Worm (Caenorhabditis elegans) whole organism, young adult: Measurements from ENCODE around the gene srh-186.

Experiments
- C06A6.2 ChIP-seq: fragments of 200-800 bp; sonication (Bioruptor generic); conservative IDR thresholded peaks from 2 replicates; pipeline ENCODE4 v1.3.6; 2022; ENCODE audit warnings: missing genetic modification characterization, missing compliant biosample characterization
- F49E8.2 ChIP-seq: sonication (generic microtip); optimal IDR thresholded peaks from 3 replicates; lab custom pipeline; 2017; ENCODE audit warnings: missing genetic modification characterization, mild to moderate bottlenecking, missing compliant biosample characterization, antibody characterized with exemption, moderate library complexity; ENCODE audit not compliant: insufficient read depth
- F52B5.7 ChIP-seq: sonication (generic microtip); optimal IDR thresholded peaks from 2 replicates; lab custom pipeline; 2016; ENCODE audit warnings: mild to moderate bottlenecking, missing genetic modification characterization, missing compliant biosample characterization
- K11D2.4 ChIP-seq: fragments of 200-800 bp; sonication (Bioruptor generic); IDR thresholded peaks from 2 replicates; pipeline ENCODE4 v1.3.6; 2022; ENCODE audit warnings: missing genetic modification reagents, missing genetic modification characterization, missing compliant biosample characterization
- Y53G8AR.9 ChIP-seq: fragments of 200-800 bp; sonication (Bioruptor generic); conservative IDR thresholded peaks from 2 replicates; pipeline ENCODE4 v1.3.6; 2022; ENCODE audit warnings: missing genetic modification reagents, missing genetic modification characterization, missing compliant biosample characterization
- akir-1 ChIP-seq: fragments of 200-800 bp; sonication (Bioruptor generic); optimal IDR thresholded peaks from 2 replicates; lab custom pipeline; 2018; ENCODE audit warnings: mild to moderate bottlenecking, missing genetic modification characterization, moderate library complexity, missing compliant biosample characterization
- attf-3 ChIP-seq: fragments of 200-800 bp; sonication (Bioruptor generic); conservative IDR thresholded peaks from 2 replicates; pipeline ENCODE4 v1.3.6; 2022; ENCODE audit warnings: missing genetic modification reagents, missing genetic modification characterization, missing compliant biosample characterization
- attf-5 ChIP-seq: fragments of 200-800 bp; sonication (Bioruptor generic); optimal IDR thresholded peaks from 2 replicates; lab custom pipeline; 2018; ENCODE audit warnings: mild to moderate bottlenecking, missing genetic modification characterization, missing compliant biosample characterization
- cebp-1 ChIP-seq, 2 experiments: fragments of 200-800 bp in 1 of 2; sonication (Bioruptor generic) in 1 of 2; sonication (generic microtip) in 1 of 2; IDR thresholded peaks in 1 of 2; optimal IDR thresholded peaks in 1 of 2; 2 replicates each; pipeline versions ENCODE4 v1.3.6 to Lab custom; 2017 to 2022; ENCODE audit warnings: missing compliant biosample characterization in 2 of 2, missing genetic modification characterization in 2 of 2, mild to moderate bottlenecking in 1 of 2, missing genetic modification reagents in 1 of 2, moderate library complexity in 1 of 2
- cebp-2 ChIP-seq: fragments of 200-800 bp; sonication (Bioruptor generic); IDR thresholded peaks from 2 replicates; pipeline ENCODE4 v1.3.6; 2022; ENCODE audit warnings: missing genetic modification characterization, missing compliant biosample characterization
- ceh-27 ChIP-seq: fragments of 200-800 bp; sonication (Bioruptor generic); optimal IDR thresholded peaks from 2 replicates; lab custom pipeline; 2018; ENCODE audit warnings: mild to moderate bottlenecking, missing genetic modification characterization, moderate library complexity, missing compliant biosample characterization
- ceh-40 ChIP-seq: fragments of 200-800 bp; sonication (Bioruptor generic); IDR thresholded peaks from 2 replicates; pipeline ENCODE4 v1.3.6; 2022; ENCODE audit warnings: missing genetic modification characterization, missing compliant biosample characterization
- ceh-79 ChIP-seq: sonication (generic microtip); optimal IDR thresholded peaks from 2 replicates; lab custom pipeline; 2017; ENCODE audit warnings: mild to moderate bottlenecking, missing genetic modification characterization, missing compliant biosample characterization
- dpl-1 ChIP-seq: fragments of 150-350 bp; optimal IDR thresholded peaks from 2 replicates; lab custom pipeline; 2014; ENCODE audit warnings: missing biosample characterization, missing genetic modification reagents, missing genetic modification characterization
- efl-1 ChIP-seq: fragments of 150-350 bp; optimal IDR thresholded peaks from 2 replicates; lab custom pipeline; 2014; ENCODE audit warnings: missing biosample characterization, missing genetic modification reagents, missing genetic modification characterization
- egl-44 ChIP-seq: fragments of 200-800 bp; sonication (Bioruptor generic); IDR thresholded peaks from 2 replicates; pipeline ENCODE4 v1.3.6; 2022; ENCODE audit warnings: missing genetic modification reagents, missing genetic modification characterization, missing compliant biosample characterization
- ets-4 ChIP-seq: fragments of 200-800 bp; sonication (Bioruptor generic); optimal IDR thresholded peaks from 2 replicates; lab custom pipeline; 2018; ENCODE audit warnings: mild to moderate bottlenecking, missing genetic modification characterization, missing compliant biosample characterization
- hlh-26 ChIP-seq: fragments of 200-800 bp; sonication (Bioruptor generic); conservative IDR thresholded peaks from 2 replicates; pipeline ENCODE4 v1.3.6; 2022; ENCODE audit warnings: missing genetic modification reagents, missing genetic modification characterization, missing compliant biosample characterization
- hmg-1.2 ChIP-seq: fragments of 200-800 bp; sonication (Bioruptor generic); IDR thresholded peaks from 2 replicates; pipeline ENCODE4 v1.3.6; 2022; ENCODE audit warnings: missing genetic modification reagents, missing genetic modification characterization, missing compliant biosample characterization
- hmg-20 ChIP-seq: fragments of 200-800 bp; sonication (Bioruptor generic); IDR thresholded peaks from 2 replicates; pipeline ENCODE4 v1.3.6; 2022; ENCODE audit warnings: missing genetic modification reagents, missing genetic modification characterization, missing compliant biosample characterization
- lin-35 ChIP-seq, 3 experiments: fragments of 150-350 bp in 2 of 3; sonication (generic microtip) in 1 of 3; optimal IDR thresholded peaks; 2 replicates each; lab custom pipeline; 2014 to 2018; ENCODE audit warnings: missing biosample characterization in 3 of 3, missing genetic modification characterization in 3 of 3, missing genetic modification reagents in 3 of 3
- lsl-1 ChIP-seq: fragments of 200-800 bp; sonication (Bioruptor generic); optimal IDR thresholded peaks from 2 replicates; lab custom pipeline; 2018; ENCODE audit warnings: mild to moderate bottlenecking, missing genetic modification characterization, moderate library complexity, missing compliant biosample characterization
- mcd-1 ChIP-seq: fragments of 200-800 bp; sonication (Bioruptor generic); IDR thresholded peaks from 2 replicates; pipeline ENCODE4 v1.3.6; 2022; ENCODE audit warnings: missing genetic modification reagents, missing genetic modification characterization, missing compliant biosample characterization
- mes-4 ChIP-seq: sonication (generic microtip); optimal IDR thresholded peaks from 2 replicates; lab custom pipeline; 2016; ENCODE audit warnings: missing genotype, missing genetic modification characterization, missing compliant biosample characterization
- nhr-80 ChIP-seq: sonication (generic microtip); optimal IDR thresholded peaks from 2 replicates; lab custom pipeline; 2016; ENCODE audit warnings: missing genetic modification characterization, missing compliant biosample characterization
- repo-1 ChIP-seq: sonication (generic microtip); optimal IDR thresholded peaks from 2 replicates; lab custom pipeline; 2017; ENCODE audit warnings: mild to moderate bottlenecking, missing genetic modification characterization, missing compliant biosample characterization
- rpc-1 ChIP-seq, 2 experiments: fragments of 150-350 bp in 1 of 2; sonication (generic microtip) in 1 of 2; optimal IDR thresholded peaks; 2 replicates each; lab custom pipeline; 2014 to 2018; ENCODE audit warnings: missing biosample characterization in 1 of 2, missing genetic modification characterization in 1 of 2, missing genetic modification reagents in 1 of 2, missing genotype in 1 of 2
- sdz-38 ChIP-seq: sonication (generic microtip); optimal IDR thresholded peaks from 2 replicates; lab custom pipeline; 2016; ENCODE audit warnings: missing genotype, missing genetic modification characterization, missing compliant biosample characterization
- snpc-3.4 ChIP-seq: sonication (generic microtip); optimal IDR thresholded peaks from 2 replicates; lab custom pipeline; 2017; ENCODE audit warnings: missing genetic modification characterization, mild to moderate bottlenecking, missing compliant biosample characterization, antibody characterized with exemption, moderate library complexity, missing genotype, missing genetic modification reagents
- tbx-9 ChIP-seq: sonication (generic microtip); optimal IDR thresholded peaks from 2 replicates; lab custom pipeline; 2016; ENCODE audit warnings: borderline replicate concordance, missing genetic modification characterization, inconsistent platforms, missing compliant biosample characterization
- unc-130 ChIP-seq: sonication (generic microtip); optimal IDR thresholded peaks from 2 replicates; lab custom pipeline; 2016; ENCODE audit warnings: missing genetic modification reagents, missing genetic modification characterization, missing compliant biosample characterization
- zfh-2 ChIP-seq: fragments of 200-800 bp; sonication (Bioruptor generic); conservative IDR thresholded peaks from 2 replicates; pipeline ENCODE4 v1.3.6; 2022; ENCODE audit warnings: missing genetic modification reagents, missing genetic modification characterization, missing compliant biosample characterization
- ztf-26 ChIP-seq: sonication (generic microtip); optimal IDR thresholded peaks from 2 replicates; lab custom pipeline; 2017; ENCODE audit warnings: missing genetic modification characterization, missing compliant biosample characterization
- ztf-28 ChIP-seq: fragments of 200-800 bp; sonication (Bioruptor generic); IDR thresholded peaks from 2 replicates; pipeline ENCODE4 v1.3.6; 2022; ENCODE audit warnings: missing genetic modification reagents, missing genetic modification characterization, missing compliant biosample characterization
- ztf-6 ChIP-seq: fragments of 200-800 bp; sonication (Bioruptor generic); IDR thresholded peaks from 2 replicates; pipeline ENCODE4 v1.3.6; 2022; ENCODE audit warnings: missing genetic modification reagents, missing genetic modification characterization, missing compliant biosample characterization

The srh-186 gene

DNA sequence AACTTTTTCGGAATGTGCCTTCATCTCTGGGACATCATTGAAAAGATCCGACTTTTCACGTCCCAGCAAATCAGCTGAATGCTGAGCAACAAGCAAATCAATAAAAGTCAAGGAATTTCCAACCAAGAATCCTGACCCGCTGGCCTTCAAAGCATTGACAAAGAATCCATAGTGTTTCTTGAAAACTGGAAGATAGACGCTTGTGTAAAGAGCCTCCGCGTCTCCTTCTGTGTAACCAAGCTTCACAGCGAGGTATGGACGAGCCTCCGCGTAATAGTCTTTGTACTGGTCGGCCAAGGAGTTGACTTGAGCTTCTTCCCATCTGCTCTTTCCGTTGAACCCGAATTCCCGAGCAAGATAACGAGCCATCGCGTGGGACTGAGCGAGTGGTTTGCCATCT lies 40.3 kb upstream of the srh-186 start:
- TF ChIP-seq repo-1 (tag; lab: Kevin White, UChicago): no peak
- no peak for TF ChIP-seq efl-1 (GFP tag; lab: Kevin White, UChicago)
- TF ChIP-seq ets-4 (GFP tag; lab: Kevin White, UChicago): no peak
- TF ChIP-seq hmg-1.2 (GFP tag; lab: Robert Waterston, UW): no peak
- TF ChIP-seq rpc-1 (optimal IDR thresholded peaks at IDR 0.05; lab: Kevin White, UChicago): no peak
- no peak for TF ChIP-seq rpc-1 (tag; optimal IDR thresholded peaks at IDR 0.05; lab: Kevin White, UChicago)
- no peak for TF ChIP-seq lin-35 (GFP tag; optimal IDR thresholded peaks at IDR 0.05; lab: Kevin White, UChicago)
- TF ChIP-seq ceh-27: no peak
- no peak for TF ChIP-seq sdz-38
- TF ChIP-seq ztf-26 (tag; lab: Kevin White, UChicago): no peak
- no peak for TF ChIP-seq cebp-2 (GFP tag; lab: Robert Waterston, UW)
- TF ChIP-seq mcd-1 (GFP tag; lab: Robert Waterston, UW): no peak
- TF ChIP-seq tbx-9 (tag; lab: Kevin White, UChicago): no peak
- TF ChIP-seq F52B5.7: no peak
- no peak for TF ChIP-seq F49E8.2
- TF ChIP-seq C06A6.2 (GFP tag; lab: Robert Waterston, UW): no peak
- no peak for TF ChIP-seq zfh-2
- TF ChIP-seq K11D2.4 (GFP tag; lab: Robert Waterston, UW): no peak
- TF ChIP-seq egl-44 (GFP tag; lab: Robert Waterston, UW): no peak
- TF ChIP-seq ztf-28 (GFP tag; lab: Robert Waterston, UW): no peak
- TF ChIP-seq ceh-40 (GFP tag; lab: Robert Waterston, UW): no peak

ce11 chrV:15915919-15916318 lies 39.7 kb upstream of the srh-186 start, which contains the start of gene gst-38:
Gene gst-38, minus strand, starts transcription at chrV:15916070.
- TF ChIP-seq hmg-20 (no peak), unc-130 (no peak), lsl-1 (GFP tag; lab: Kevin White, UChicago) (no peak), nhr-80 (tag; lab: Kevin White, UChicago) (peak; percentile 82), rpc-1 (optimal IDR thresholded peaks at IDR 0.05; lab: Kevin White, UChicago) (no peak), rpc-1 (tag; optimal IDR thresholded peaks at IDR 0.05; lab: Kevin White, UChicago) (no peak), snpc-3.4 (tag; lab: Kevin White, UChicago) (no peak), Y53G8AR.9 (GFP tag; lab: Robert Waterston, UW) (no peak), attf-3 (GFP tag; lab: Robert Waterston, UW) (no peak), ceh-40 (GFP tag; lab: Robert Waterston, UW) (no peak), cebp-1 (GFP tag; IDR thresholded peaks at IDR 0.05; lab: Robert Waterston, UW) (peak; percentile 86), cebp-1 (tag; optimal IDR thresholded peaks at IDR 0.05; lab: Kevin White, UChicago) (peak; percentile 93), ztf-6 (GFP tag; lab: Robert Waterston, UW) (no peak), akir-1 (GFP tag; lab: Kevin White, UChicago) (no peak)

DNA sequence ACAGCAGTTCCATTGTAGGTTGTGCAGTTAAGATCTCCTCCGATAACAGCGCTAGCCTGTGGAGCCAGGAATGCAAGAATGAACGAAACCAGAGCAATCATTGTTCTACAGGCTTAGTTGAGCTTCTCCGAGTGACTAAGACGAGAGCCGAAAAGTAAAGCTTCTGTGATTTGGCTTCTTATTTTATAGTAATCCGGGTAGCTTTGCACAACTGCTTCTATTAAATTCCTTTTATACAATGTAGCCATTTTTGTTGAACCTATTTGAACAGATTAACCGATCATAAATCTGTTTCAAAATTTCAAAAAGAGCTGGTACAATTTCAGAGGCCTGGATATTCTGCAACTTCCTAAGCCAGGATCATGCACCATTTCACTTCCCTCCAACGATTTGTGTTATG lies 38.1 kb upstream of the srh-186 start, which contains the start of gene F35E8.9:
Gene F35E8.9 (minus strand): TSS at position 101 of the 400 bp plus-strand sequence.
- TF ChIP-seq mes-4 (tag; lab: Kevin White, UChicago) (no peak), ceh-79 (tag; lab: Kevin White, UChicago) (no peak), dpl-1 (GFP tag; lab: Kevin White, UChicago) (no peak), hlh-26 (GFP tag; lab: Robert Waterston, UW) (no peak), attf-5 (GFP tag; lab: Kevin White, UChicago) (no peak)
- TF ChIP-seq, all 124 proteins: peak for 0
